Worm (Caenorhabditis elegans) whole organism, L1 larva: ENCODE results near the gene gldi-2.

Experiments used
- C16A3.4 ChIP-seq: fragments of 150-350 bp; optimal IDR thresholded peaks from 2 replicates; lab custom pipeline; 2014; ENCODE audit warnings: missing biosample characterization, missing genetic modification characterization
- aha-1 ChIP-seq: fragments of 150-350 bp; optimal IDR thresholded peaks from 2 replicates; lab custom pipeline; 2014; ENCODE audit warnings: missing biosample characterization, missing genetic modification characterization
- blmp-1 ChIP-seq: fragments of 150-350 bp; optimal IDR thresholded peaks from 2 replicates; lab custom pipeline; 2014; ENCODE audit warnings: missing biosample characterization, missing genetic modification characterization
- ceh-82 ChIP-seq, 3 experiments: fragments of 150-350 bp in 1 of 3; sonication (generic microtip) in 2 of 3; optimal IDR thresholded peaks; 2 replicates each; lab custom pipeline; 2014 to 2017; ENCODE audit warnings: missing biosample characterization in 3 of 3, missing genetic modification characterization in 3 of 3
- ceh-88 ChIP-seq: fragments of 200-800 bp; sonication (Bioruptor generic); IDR thresholded peaks from 2 replicates; pipeline ENCODE4 v1.3.6; 2022; ENCODE audit warnings: missing genetic modification characterization, missing compliant biosample characterization
- ceh-90 ChIP-seq: sonication (generic microtip); optimal IDR thresholded peaks from 2 replicates; lab custom pipeline; 2016; ENCODE audit warnings: missing genetic modification characterization, missing compliant biosample characterization
- dpl-1 ChIP-seq, 3 experiments: fragments of 150-350 bp in 2 of 3; sonication (generic microtip) in 1 of 3; optimal IDR thresholded peaks; 2 replicates each; lab custom pipeline; 2014 to 2017; ENCODE audit warnings: missing biosample characterization in 3 of 3, missing genetic modification characterization in 3 of 3, missing genetic modification reagents in 3 of 3
- dsc-1 ChIP-seq: sonication (generic microtip); optimal IDR thresholded peaks from 2 replicates; lab custom pipeline; 2016; ENCODE audit warnings: mild to moderate bottlenecking, missing genetic modification characterization, missing compliant biosample characterization
- efl-1 ChIP-seq, 4 experiments: fragments of 150-350 bp; optimal IDR thresholded peaks in 3 of 4; peaks in 1 of 4; 1 replicate in 1 of 4; 2 replicates in 3 of 4; lab custom pipeline; 2014; ENCODE audit warnings: missing biosample characterization in 2 of 4, missing genetic modification characterization in 2 of 4, missing genetic modification reagents in 2 of 4
- egl-13 ChIP-seq: sonication (generic microtip); optimal IDR thresholded peaks from 2 replicates; lab custom pipeline; 2016; ENCODE audit warnings: missing genotype, missing genetic modification reagents, missing genetic modification characterization, missing compliant biosample characterization
- egl-27 ChIP-seq, 2 experiments: fragments of 150-350 bp in 1 of 2; sonication (generic microtip); optimal IDR thresholded peaks; 3 replicates each; lab custom pipeline; 2017 to 2018; ENCODE audit warnings: missing biosample characterization in 2 of 2, missing genetic modification characterization in 2 of 2, missing genetic modification reagents in 2 of 2
- elt-2 ChIP-seq: sonication (generic microtip); optimal IDR thresholded peaks from 2 replicates; lab custom pipeline; 2016; ENCODE audit warnings: missing genetic modification characterization, mild to moderate bottlenecking, inconsistent platforms, missing compliant biosample characterization, missing genetic modification reagents
- ets-5 ChIP-seq: fragments of 200-800 bp; sonication (Bioruptor generic); IDR thresholded peaks from 2 replicates; pipeline ENCODE4 v1.3.6; 2022; ENCODE audit warnings: missing genetic modification characterization, missing compliant biosample characterization
- fkh-8 ChIP-seq: sonication (generic microtip); optimal IDR thresholded peaks from 2 replicates; lab custom pipeline; 2016; ENCODE audit warnings: mild to moderate bottlenecking, missing genetic modification characterization, missing compliant biosample characterization
- grh-1 ChIP-seq: fragments of 200-800 bp; sonication (Bioruptor generic); IDR thresholded peaks from 2 replicates; pipeline ENCODE4 v1.3.6; 2022; ENCODE audit warnings: missing genetic modification reagents, missing genetic modification characterization, missing compliant biosample characterization
- hlh-4 ChIP-seq: sonication (generic microtip); optimal IDR thresholded peaks from 2 replicates; lab custom pipeline; 2016; ENCODE audit warnings: mild to moderate bottlenecking, missing genetic modification characterization, missing compliant biosample characterization
- irx-1 ChIP-seq: sonication (generic microtip); optimal IDR thresholded peaks from 2 replicates; lab custom pipeline; 2016; ENCODE audit warnings: missing genetic modification characterization, missing compliant biosample characterization
- jun-1 ChIP-seq: fragments of 150-350 bp; optimal IDR thresholded peaks from 2 replicates; lab custom pipeline; 2014; ENCODE audit warnings: missing biosample characterization, missing genetic modification reagents, missing genetic modification characterization
- lin-13 ChIP-seq: fragments of 150-350 bp; optimal IDR thresholded peaks from 2 replicates; lab custom pipeline; 2014; ENCODE audit warnings: missing biosample characterization, missing genetic modification reagents, missing genetic modification characterization
- lin-14 ChIP-seq: fragments of 200-800 bp; sonication (Bioruptor generic); optimal IDR thresholded peaks from 2 replicates; lab custom pipeline; 2018; ENCODE audit warnings: mild to moderate bottlenecking, missing genetic modification characterization, moderate library complexity, missing compliant biosample characterization
- lin-35 ChIP-seq, 2 experiments: fragments of 150-350 bp; optimal IDR thresholded peaks; 2 replicates each; lab custom pipeline; 2014; ENCODE audit warnings: missing biosample characterization in 2 of 2, missing genetic modification characterization in 2 of 2, missing genetic modification reagents in 2 of 2
- lsy-2 ChIP-seq, 2 experiments: fragments of 150-350 bp; optimal IDR thresholded peaks; 2 replicates each; lab custom pipeline; 2014; ENCODE audit warnings: missing biosample characterization in 2 of 2, missing genetic modification characterization in 2 of 2
- mdl-1 ChIP-seq, 2 experiments: fragments of 150-350 bp; optimal IDR thresholded peaks; 2 replicates each; lab custom pipeline; 2014 to 2017; ENCODE audit warnings: missing biosample characterization in 2 of 2, missing genetic modification characterization in 2 of 2, inconsistent platforms in 1 of 2
- mep-1 ChIP-seq: fragments of 150-350 bp; optimal IDR thresholded peaks from 2 replicates; lab custom pipeline; 2014; ENCODE audit warnings: missing biosample characterization, missing genetic modification characterization
- nhr-19 ChIP-seq: fragments of 200-800 bp; sonication (Bioruptor generic); conservative IDR thresholded peaks from 2 replicates; pipeline ENCODE4 v1.3.6; 2022; ENCODE audit warnings: missing genetic modification characterization, missing compliant biosample characterization
- nhr-20 ChIP-seq: sonication (generic microtip); optimal IDR thresholded peaks from 2 replicates; lab custom pipeline; 2016; ENCODE audit warnings: mild to moderate bottlenecking, missing genetic modification characterization, missing compliant biosample characterization
- nhr-47 ChIP-seq: sonication (generic microtip); optimal IDR thresholded peaks from 2 replicates; lab custom pipeline; 2016; ENCODE audit warnings: mild to moderate bottlenecking, missing genetic modification characterization, moderate library complexity, missing compliant biosample characterization
- nhr-71 ChIP-seq: sonication (generic microtip); optimal IDR thresholded peaks from 2 replicates; lab custom pipeline; 2016; ENCODE audit warnings: mild to moderate bottlenecking, missing genetic modification characterization, moderate library complexity, missing compliant biosample characterization
- nhr-85 ChIP-seq: sonication (generic microtip); peaks from one replicate; lab custom pipeline; 2016; ENCODE audit warnings: missing genetic modification characterization, inconsistent platforms, missing compliant biosample characterization
- nhr-90 ChIP-seq: sonication (generic microtip); optimal IDR thresholded peaks from 2 replicates; lab custom pipeline; 2016; ENCODE audit warnings: mild to moderate bottlenecking, missing genetic modification characterization, missing compliant biosample characterization; ENCODE audit not compliant: poor library complexity
- pag-3 ChIP-seq: sonication (generic microtip); optimal IDR thresholded peaks from 2 replicates; lab custom pipeline; 2017; ENCODE audit warnings: missing genetic modification characterization, mild to moderate bottlenecking, missing compliant biosample characterization, antibody characterized with exemption, borderline replicate concordance; ENCODE audit not compliant: insufficient read depth
- pqm-1 ChIP-seq: sonication (generic microtip); optimal IDR thresholded peaks from 3 replicates; lab custom pipeline; 2017; ENCODE audit warnings: missing biosample characterization, missing genetic modification characterization
- snu-23 ChIP-seq: sonication (generic microtip); optimal IDR thresholded peaks from 2 replicates; lab custom pipeline; 2016; ENCODE audit warnings: missing genetic modification characterization, missing compliant biosample characterization
- sox-4 ChIP-seq: sonication (generic microtip); optimal IDR thresholded peaks from 2 replicates; lab custom pipeline; 2016; ENCODE audit warnings: missing genetic modification characterization, missing compliant biosample characterization
- sptf-1 ChIP-seq: fragments of 150-350 bp; optimal IDR thresholded peaks from 2 replicates; lab custom pipeline; 2014; ENCODE audit warnings: missing biosample characterization, missing genetic modification characterization
- swsn-7 ChIP-seq: sonication (generic microtip); optimal IDR thresholded peaks from 2 replicates; lab custom pipeline; 2016; ENCODE audit warnings: missing genetic modification characterization, missing compliant biosample characterization
- tbx-2 ChIP-seq: sonication (generic microtip); optimal IDR thresholded peaks from 2 replicates; lab custom pipeline; 2016; ENCODE audit warnings: missing genetic modification characterization, missing compliant biosample characterization
- unc-130 ChIP-seq: fragments of 150-350 bp; optimal IDR thresholded peaks from 2 replicates; lab custom pipeline; 2017; ENCODE audit warnings: missing biosample characterization, missing genetic modification characterization, inconsistent platforms
- unc-86 ChIP-seq: sonication (generic microtip); optimal IDR thresholded peaks from 2 replicates; lab custom pipeline; 2016; ENCODE audit warnings: missing genetic modification characterization, missing compliant biosample characterization
- vab-15 ChIP-seq: sonication (generic microtip); optimal IDR thresholded peaks from 2 replicates; lab custom pipeline; 2017; ENCODE audit warnings: missing genotype, mild to moderate bottlenecking, missing genetic modification characterization, missing compliant biosample characterization
- xbp-1 ChIP-seq: sonication (generic microtip); optimal IDR thresholded peaks from 2 replicates; lab custom pipeline; 2016; ENCODE audit warnings: missing genetic modification characterization, missing compliant biosample characterization
- zip-4 ChIP-seq: fragments of 200-800 bp; sonication (Bioruptor generic); optimal IDR thresholded peaks from 2 replicates; lab custom pipeline; 2018; ENCODE audit warnings: mild to moderate bottlenecking, missing genetic modification characterization, moderate library complexity, missing compliant biosample characterization

Gene gldi-2

ce11 chrII:6776418-6777034, 6.7 kb upstream of the gldi-2 start, which contains the start of gene ssup-72 (continued):
- peak; percentile 18 to 61 (median 24) for TF ChIP-seq ceh-82 (tag; optimal IDR thresholded peaks at IDR 0.05; lab: Kevin White, UChicago)
- no peak for TF ChIP-seq sptf-1 (tag; lab: Kevin White, UChicago)
- TF ChIP-seq lin-13 (GFP tag; lab: Kevin White, UChicago): peak; percentile 52
- no peak for TF ChIP-seq aha-1 (tag; lab: Kevin White, UChicago)
- TF ChIP-seq mdl-1 (tag; optimal IDR thresholded peaks at IDR 0.05; lab: Kevin White, UChicago): peak in 1 of 2 experiments; percentile 29
- peak; percentile 82 for TF ChIP-seq irx-1
- TF ChIP-seq nhr-85: peak; percentile 92
- peak; percentile 86 for TF ChIP-seq ceh-90
- TF ChIP-seq lin-14 (GFP tag; lab: Kevin White, UChicago): peak; percentile 84
- peak; percentile 79 for TF ChIP-seq nhr-19 (GFP tag; lab: Robert Waterston, UW)
- TF ChIP-seq lsy-2 (tag; optimal IDR thresholded peaks at IDR 0.05; lab: Kevin White, UChicago): peak; percentile 77 to 79
- peak; percentile 84 for TF ChIP-seq tbx-2 (tag; lab: Kevin White, UChicago)
- TF ChIP-seq ceh-88: peak; percentile 62; the same call in 1 of the 2 replicates
- peak; percentile 83 for TF ChIP-seq sox-4 (tag; lab: Kevin White, UChicago)
- TF ChIP-seq dsc-1: peak; percentile 81
- TF ChIP-seq blmp-1 (tag; lab: Kevin White, UChicago): peak; percentile 25

- no peak for TF ChIP-seq grh-1
- no peak for TF ChIP-seq nhr-19 (GFP tag; lab: Robert Waterston, UW)
- TF ChIP-seq efl-1 (optimal IDR thresholded peaks at IDR 0.05; lab: Kevin White, UChicago): no peak
- TF ChIP-seq efl-1 (GFP tag; optimal IDR thresholded peaks at IDR 0.05 in 1 of 2; lab: Kevin White, UChicago): peak in 1 of 2 experiments; percentile 24
- no peak for TF ChIP-seq vab-15 (tag; lab: Kevin White, UChicago)
- TF ChIP-seq fkh-8: peak; percentile 76
- peak; percentile 14 for TF ChIP-seq nhr-71 (tag; lab: Kevin White, UChicago)
- TF ChIP-seq, all 84 proteins: peak for 3
These were observed 4.1 kb upstream of the gldi-2 start, which contains the start of gene T13C2.7 for ce11 chrII:6779104-6779503. TSS of gene T13C2.7 (plus strand) at chrII:6779404.

- no peak for TF ChIP-seq grh-1
- no peak for TF ChIP-seq ceh-88
- TF ChIP-seq pag-3 (tag; lab: Kevin White, UChicago): no peak
- peak; percentile 81 for TF ChIP-seq elt-2 (tag; lab: Kevin White, UChicago)
- TF ChIP-seq pqm-1 (tag; lab: Kevin White, UChicago): peak; percentile 64
These were observed 2.0 kb upstream of the gldi-2 start for ce11 chrII:6781231-6781630.

- TF ChIP-seq egl-27 (tag; optimal IDR thresholded peaks at IDR 0.05; lab: Kevin White, UChicago) (no peak), grh-1 (no peak), dsc-1 (no peak)
- TF ChIP-seq, all 84 proteins: peak for 0
These were observed 1.2 kb upstream of the gldi-2 start for ce11 chrII:6781983-6782382.

ce11 chrII:6782738-6783163, 476 bp upstream of the gldi-2 start:
- TF ChIP-seq dpl-1 (GFP tag; optimal IDR thresholded peaks at IDR 0.05; lab: Kevin White, UChicago) (peak; percentile 1 to 44 (median 30)), unc-86 (tag; lab: Kevin White, UChicago) (peak; percentile 32), unc-130 (tag; lab: Kevin White, UChicago) (peak; percentile 81), xbp-1 (tag; lab: Kevin White, UChicago) (peak; percentile 7), lsy-2 (tag; optimal IDR thresholded peaks at IDR 0.05; lab: Kevin White, UChicago) (peak; percentile 49 to 75), snu-23 (GFP tag; lab: Kevin White, UChicago) (peak; percentile 58), lin-14 (GFP tag; lab: Kevin White, UChicago) (peak; percentile 87), hlh-4 (tag; lab: Kevin White, UChicago) (no peak), irx-1 (peak; percentile 16), lin-35 (GFP tag; optimal IDR thresholded peaks at IDR 0.05; lab: Kevin White, UChicago) (peak; percentile 32 to 60), vab-15 (tag; lab: Kevin White, UChicago) (no peak), nhr-20 (tag; lab: Kevin White, UChicago) (peak; percentile 43), C16A3.4 (peak; percentile 36), mdl-1 (tag; optimal IDR thresholded peaks at IDR 0.05; lab: Kevin White, UChicago) (peak in 1 of 2 experiments; percentile 17), mep-1 (peak; percentile 50), swsn-7 (tag; lab: Kevin White, UChicago) (peak; percentile 37), jun-1 (tag; lab: Kevin White, UChicago) (peak; percentile 51), ets-5 (GFP tag; lab: Robert Waterston, UW) (no peak), zip-4 (GFP tag; lab: Kevin White, UChicago) (peak; percentile 93), nhr-71 (tag; lab: Kevin White, UChicago) (peak; percentile 75), egl-13 (tag; lab: Kevin White, UChicago) (peak; percentile 56), nhr-47 (tag; lab: Kevin White, UChicago) (peak; percentile 65), nhr-90 (no peak)
